Fruit fly (Drosophila melanogaster) whole organism, pupa: ENCODE data around the gene heph.

Source experiments
- CG14655 ChIP-seq: fragments of 200-800 bp; sonication (Bioruptor generic); optimal IDR thresholded peaks from 3 replicates; lab custom pipeline; 2017; ENCODE audit warnings: mild to moderate bottlenecking, missing biosample characterization, missing genetic modification reagents, missing genetic modification characterization
- CG15710 ChIP-seq: fragments of 200-800 bp; sonication (Bioruptor generic); optimal IDR thresholded peaks from 2 replicates; lab custom pipeline; 2018; ENCODE audit warnings: missing biosample characterization, mild to moderate bottlenecking, missing genetic modification characterization, moderate library complexity
- CG8159 ChIP-seq: fragments of 200-800 bp; sonication (Bioruptor generic); optimal IDR thresholded peaks from 3 replicates; lab custom pipeline; 2018; ENCODE audit warnings: missing biosample characterization, mild to moderate bottlenecking, missing genetic modification characterization, moderate library complexity
- D1 ChIP-seq: fragments of 200-800 bp; sonication (Bioruptor generic); optimal IDR thresholded peaks from 2 replicates; lab custom pipeline; 2018; ENCODE audit warnings: missing biosample characterization, mild to moderate bottlenecking, missing genetic modification characterization, moderate library complexity
- Pif1B ChIP-seq: fragments of 200-800 bp; sonication (Bioruptor generic); optimal IDR thresholded peaks from 3 replicates; lab custom pipeline; 2016; ENCODE audit warnings: missing biosample characterization, missing genetic modification characterization

DNA sequence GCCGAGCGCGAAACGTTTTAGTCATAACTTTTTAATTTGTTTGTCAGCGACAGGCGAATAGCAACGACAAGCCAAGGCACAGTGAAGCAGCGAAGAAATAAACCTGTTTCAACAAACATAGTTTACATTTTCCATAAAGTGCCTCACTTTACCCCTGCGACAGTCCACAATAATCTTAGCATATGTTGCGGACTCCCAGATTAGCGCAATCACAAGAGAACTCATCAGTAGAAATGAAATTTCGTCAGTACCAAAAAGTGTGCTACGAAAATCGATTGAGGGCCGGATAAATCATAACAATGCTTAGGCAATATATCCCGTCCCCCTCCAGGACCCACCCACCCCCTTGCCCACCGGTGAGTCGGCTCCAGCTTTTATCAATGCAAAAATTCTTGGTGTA, 86.9 kb downstream of the heph start:
- no peak for TF ChIP-seq D1
- no peak for TF ChIP-seq CG14655 (GFP tag; lab: Kevin White, UChicago)
- TF ChIP-seq CG8159 (tag; lab: Kevin White, UChicago), result no peak
- no peak for TF ChIP-seq CG15710 (tag; lab: Kevin White, UChicago)
- TF ChIP-seq Pif1B (GFP tag; lab: Kevin White, UChicago), result no peak
